Fruit fly (Drosophila melanogaster): Measurements from ENCODE around the gene Amt.
A peak's percentile ranks its signal among the peaks of the same experiment; 100 is the strongest.

Gene Amt

DNA sequence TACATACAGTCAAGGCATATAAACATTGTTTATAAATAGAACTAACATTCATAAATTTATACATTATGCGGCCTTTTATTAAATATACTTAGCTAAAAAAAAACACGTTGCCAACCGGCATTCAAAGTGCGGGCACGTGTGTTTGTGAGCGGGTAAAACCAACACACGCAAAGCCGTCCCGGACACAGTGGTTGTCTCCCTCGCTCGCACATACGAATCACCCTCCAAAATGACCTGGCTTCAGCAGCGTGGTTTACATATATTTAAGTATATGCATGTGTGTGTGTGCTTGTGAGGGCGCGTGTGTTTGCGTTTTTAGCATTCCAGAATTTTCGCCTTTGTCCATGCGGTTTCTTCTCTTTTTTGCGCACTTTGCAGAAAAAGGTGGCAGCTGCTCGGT is 5.5 kb downstream of the Amt start (continued):
- TF ChIP-seq sc (optimal IDR thresholded peaks at IDR 0.05), result no peak
- no peak for TF ChIP-seq sc (GFP tag; optimal IDR thresholded peaks at IDR 0.05)
- TF ChIP-seq YL-1 (GFP tag; optimal IDR thresholded peaks at IDR 0.05), result peak; percentile 94
- TF ChIP-seq E2f2 (GFP tag; IDR thresholded peaks at IDR 0.05), result 0 out of 2 replicates have a peak, but pooled peaks have one; percentile 20
- TF ChIP-seq NC2α (GFP tag; optimal IDR thresholded peaks at IDR 0.05), result no peak
- no peak for TF ChIP-seq NK7.1 (GFP tag; optimal IDR thresholded peaks at IDR 0.05)
- peak; percentile 29 for TF ChIP-seq kah (GFP tag; optimal IDR thresholded peaks at IDR 0.05)
- TF ChIP-seq bigmax (GFP tag; optimal IDR thresholded peaks at IDR 0.05), result no peak
- TF ChIP-seq CG1024 (GFP tag; IDR thresholded peaks at IDR 0.05), result no peak
- no peak for TF ChIP-seq CG11560 (tag; IDR thresholded peaks at IDR 0.05)
- no peak for TF ChIP-seq Xrp1 (GFP tag; IDR thresholded peaks at IDR 0.05)
- TF ChIP-seq pzg (GFP tag; optimal IDR thresholded peaks at IDR 0.05), result peak; percentile 5
- no peak for TF ChIP-seq trh (GFP tag; optimal IDR thresholded peaks at IDR 0.05)
- no peak for TF ChIP-seq jing (GFP tag; optimal IDR thresholded peaks at IDR 0.05)
- TF ChIP-seq odd (GFP tag; optimal IDR thresholded peaks at IDR 0.05), result no peak
- no peak for TF ChIP-seq CG42726 (GFP tag; IDR thresholded peaks at IDR 0.05; ENCODE audit: partially characterized antibody)
- TF ChIP-seq CG10321 (GFP tag; IDR thresholded peaks at IDR 0.05), result peak; percentile 97
- no peak for TF ChIP-seq run (tag; optimal IDR thresholded peaks at IDR 0.05)
- TF ChIP-seq da (GFP tag; optimal IDR thresholded peaks at IDR 0.05), result no peak
- TF ChIP-seq dmrt99B (tag; optimal IDR thresholded peaks at IDR 0.05), result no peak
- TF ChIP-seq jumu (GFP tag; optimal IDR thresholded peaks at IDR 0.05), result no peak
- no peak for TF ChIP-seq CG10959 (GFP tag; IDR thresholded peaks at IDR 0.05)
- TF ChIP-seq HmgZ (tag; optimal IDR thresholded peaks at IDR 0.05), result peak; percentile 57
- no peak for TF ChIP-seq CG4360 (GFP tag; IDR thresholded peaks at IDR 0.05)
- no peak for TF ChIP-seq cato (GFP tag; optimal IDR thresholded peaks at IDR 0.05; ENCODE audit: borderline replicate concordance)
- TF ChIP-seq CG12155 (GFP tag; optimal IDR thresholded peaks at IDR 0.05), result no peak
- no peak for TF ChIP-seq CG16813 (GFP tag; IDR thresholded peaks at IDR 0.05; ENCODE audit: partially characterized antibody)
- no peak for TF ChIP-seq Hmx (GFP tag; optimal IDR thresholded peaks at IDR 0.05)
- TF ChIP-seq caup (GFP tag; optimal IDR thresholded peaks at IDR 0.05; ENCODE audit: severe bottlenecking), result no peak
- no peak for TF ChIP-seq pnt (GFP tag; optimal IDR thresholded peaks at IDR 0.05)
- no peak for TF ChIP-seq Hr39 (optimal IDR thresholded peaks at IDR 0.05)
- TF ChIP-seq Lim3 (GFP tag; IDR thresholded peaks at IDR 0.05), result no peak
- no peak for TF ChIP-seq Gug (GFP tag; IDR thresholded peaks at IDR 0.05)
- TF ChIP-seq CG13624 (GFP tag; optimal IDR thresholded peaks at IDR 0.05), result no peak
- no peak for TF ChIP-seq Oaz (GFP tag; IDR thresholded peaks at IDR 0.05)
- no peak for TF ChIP-seq psq (GFP tag; optimal IDR thresholded peaks at IDR 0.05)
- peak; percentile 84; the same call in 3 of the 4 replicates for TF ChIP-seq chinmo (GFP tag; IDR thresholded peaks at IDR 0.05; ENCODE audit: partially characterized antibody)
- TF ChIP-seq p53 (GFP tag; optimal IDR thresholded peaks at IDR 0.05), result no peak
- no peak for TF ChIP-seq CG11093 (GFP tag; IDR thresholded peaks at IDR 0.05)
- no peak for TF ChIP-seq bcd (GFP tag; optimal IDR thresholded peaks at IDR 0.05)
- TF ChIP-seq hkb (optimal IDR thresholded peaks at IDR 0.05), result no peak
- peak; percentile 17; the same call in 1 of the 2 replicates for TF ChIP-seq hkb (GFP tag; IDR thresholded peaks at IDR 0.05)
- TF ChIP-seq Dll (GFP tag; IDR thresholded peaks at IDR 0.05; ENCODE audit: partially characterized antibody), result peak; percentile 28; the same call in 1 of the 4 replicates
- no peak for TF ChIP-seq Pdp1 (GFP tag; optimal IDR thresholded peaks at IDR 0.05)
- no peak for TF ChIP-seq btn (GFP tag; optimal IDR thresholded peaks at IDR 0.05)
- TF ChIP-seq CG8944 (GFP tag; optimal IDR thresholded peaks at IDR 0.05), result no peak
- peak; percentile 56 for TF ChIP-seq nerfin-1 (tag; optimal IDR thresholded peaks at IDR 0.05)
- TF ChIP-seq ftz-f1 (GFP tag; optimal IDR thresholded peaks at IDR 0.05), result peak; percentile 53
- no peak for TF ChIP-seq ham (GFP tag; IDR thresholded peaks at IDR 0.05)
- TF ChIP-seq CG14441 (GFP tag; IDR thresholded peaks at IDR 0.05), result no peak
- no peak for TF ChIP-seq dimm (GFP tag; IDR thresholded peaks at IDR 0.05)
- no peak for TF ChIP-seq Trl (optimal IDR thresholded peaks at IDR 0.05)
- TF ChIP-seq Trl (GFP tag; optimal IDR thresholded peaks at IDR 0.05), result no peak
- no peak for TF ChIP-seq Optix (GFP tag; IDR thresholded peaks at IDR 0.05)

Data from whole organism, embryonic.